Worm (Caenorhabditis elegans): ENCODE results near the gene ZK512.11.

- no peak for TF ChIP-seq hlh-8 (tag; optimal IDR thresholded peaks at IDR 0.05)
- no peak for TF ChIP-seq ceh-30 (tag; optimal IDR thresholded peaks at IDR 0.05)
- no peak for TF ChIP-seq pha-2 (tag; optimal IDR thresholded peaks at IDR 0.05)
These were observed 25.6 kb upstream of the ZK512.11 start, which contains the start of gene grl-11 for ce11 chrIII:9118314-9118850.
